Worm (Caenorhabditis elegans) whole organism, L4 larva: ENCODE data around the gene srbc-39.

ENCODE experiments used
- D1046.2 ChIP-seq: fragments of 200-800 bp; sonication (Bioruptor generic); IDR thresholded peaks from 2 replicates; pipeline ENCODE4 v1.3.6; 2022; ENCODE audit warnings: missing genetic modification characterization, missing compliant biosample characterization
- F10B5.3 ChIP-seq: sonication (generic microtip); optimal IDR thresholded peaks from 2 replicates; lab custom pipeline; 2016; ENCODE audit warnings: mild to moderate bottlenecking, missing genetic modification characterization, missing compliant biosample characterization
- F37D6.2 ChIP-seq: sonication (generic microtip); optimal IDR thresholded peaks from 2 replicates; lab custom pipeline; 2016; ENCODE audit warnings: mild to moderate bottlenecking, missing genetic modification characterization, missing compliant biosample characterization
- T20F7.1 ChIP-seq: fragments of 200-800 bp; sonication (Bioruptor generic); optimal IDR thresholded peaks from 2 replicates; lab custom pipeline; 2018; ENCODE audit warnings: mild to moderate bottlenecking, missing genetic modification characterization, missing compliant biosample characterization
- Y105C5A.15 ChIP-seq: fragments of 200-800 bp; sonication (Bioruptor generic); IDR thresholded peaks from 2 replicates; pipeline ENCODE4 v1.3.6; 2022; ENCODE audit warnings: missing genetic modification characterization, missing compliant biosample characterization
- ZK546.5 ChIP-seq, 2 experiments: sonication (generic microtip); optimal IDR thresholded peaks; 2 replicates each; lab custom pipeline; 2017; ENCODE audit warnings: missing biosample characterization in 2 of 2, missing genetic modification characterization in 2 of 2
- aha-1 ChIP-seq: fragments of 150-350 bp; peaks from one replicate; lab custom pipeline; 2014; ENCODE audit warnings: missing biosample characterization, missing genetic modification characterization
- aly-2 ChIP-seq: sonication (generic microtip); optimal IDR thresholded peaks from 2 replicates; lab custom pipeline; 2018; ENCODE audit warnings: missing biosample characterization, missing genetic modification characterization
- attf-4 ChIP-seq: sonication (generic microtip); optimal IDR thresholded peaks from 3 replicates; lab custom pipeline; 2017; ENCODE audit warnings: missing biosample characterization, missing genetic modification characterization
- ceh-32 ChIP-seq: sonication (generic microtip); optimal IDR thresholded peaks from 2 replicates; lab custom pipeline; 2016; ENCODE audit warnings: mild to moderate bottlenecking, missing genetic modification characterization, missing compliant biosample characterization; ENCODE audit not compliant: poor library complexity
- ceh-44 ChIP-seq: fragments of 200-800 bp; sonication (Bioruptor generic); IDR thresholded peaks from 2 replicates; pipeline ENCODE4 v1.3.6; 2022; ENCODE audit warnings: missing genetic modification reagents, missing genetic modification characterization, missing compliant biosample characterization
- ceh-62 ChIP-seq: sonication (generic microtip); optimal IDR thresholded peaks from 2 replicates; lab custom pipeline; 2017; ENCODE audit warnings: missing biosample characterization, missing genetic modification characterization
- cey-2 ChIP-seq: sonication (generic microtip); optimal IDR thresholded peaks from 3 replicates; lab custom pipeline; 2017; ENCODE audit warnings: missing genetic modification characterization, mild to moderate bottlenecking, missing compliant biosample characterization, antibody characterized with exemption, borderline replicate concordance; ENCODE audit not compliant: insufficient read depth
- ctbp-1 ChIP-seq: fragments of 200-800 bp; sonication (Bioruptor generic); IDR thresholded peaks from 2 replicates; pipeline ENCODE4 v1.3.6; 2022; ENCODE audit warnings: missing genetic modification reagents, missing genetic modification characterization, missing compliant biosample characterization
- daf-19 ChIP-seq: fragments of 200-800 bp; sonication (Bioruptor generic); conservative IDR thresholded peaks from 2 replicates; pipeline ENCODE4 v1.3.6; 2022; ENCODE audit warnings: missing genetic modification characterization, missing compliant biosample characterization
- dmd-6 ChIP-seq: fragments of 200-800 bp; sonication (Bioruptor generic); IDR thresholded peaks from 2 replicates; pipeline ENCODE4 v1.3.6; 2022; ENCODE audit warnings: missing genetic modification reagents, missing genetic modification characterization, missing compliant biosample characterization
- dmd-9 ChIP-seq: fragments of 200-800 bp; sonication (Bioruptor generic); IDR thresholded peaks from 2 replicates; pipeline ENCODE4 v1.3.6; 2022; ENCODE audit warnings: missing genetic modification reagents, missing genetic modification characterization, missing compliant biosample characterization
- egl-27 ChIP-seq: sonication (generic microtip); optimal IDR thresholded peaks from 3 replicates; lab custom pipeline; 2017; ENCODE audit warnings: missing biosample characterization, missing genetic modification reagents, missing genetic modification characterization
- egl-43 ChIP-seq: fragments of 200-800 bp; sonication (Bioruptor generic); IDR thresholded peaks from 2 replicates; pipeline ENCODE4 v1.3.6; 2022; ENCODE audit warnings: missing genetic modification reagents, missing genetic modification characterization, missing compliant biosample characterization
- fkh-10 ChIP-seq: fragments of 150-350 bp; optimal IDR thresholded peaks from 2 replicates; lab custom pipeline; 2014; ENCODE audit warnings: missing biosample characterization, missing genetic modification reagents, missing genetic modification characterization
- fos-1 ChIP-seq: fragments of 150-350 bp; optimal IDR thresholded peaks from 2 replicates; lab custom pipeline; 2014; ENCODE audit warnings: missing biosample characterization, missing genetic modification characterization
- hif-1 ChIP-seq, 2 experiments: sonication (generic microtip); optimal IDR thresholded peaks; 2 replicates each; lab custom pipeline; 2016 to 2017; ENCODE audit warnings: missing compliant biosample characterization in 2 of 2, missing genetic modification characterization in 2 of 2, missing genetic modification reagents in 2 of 2, missing genotype in 2 of 2, mild to moderate bottlenecking in 1 of 2
- hlh-11 ChIP-seq: fragments of 200-800 bp; sonication (Bioruptor generic); optimal IDR thresholded peaks from 2 replicates; lab custom pipeline; 2018; ENCODE audit warnings: mild to moderate bottlenecking, missing genetic modification characterization, missing compliant biosample characterization
- jun-1 ChIP-seq: fragments of 150-350 bp; optimal IDR thresholded peaks from 2 replicates; lab custom pipeline; 2014; ENCODE audit warnings: missing biosample characterization, missing genetic modification reagents, missing genetic modification characterization
- lin-13 ChIP-seq: fragments of 150-350 bp; optimal IDR thresholded peaks from 2 replicates; lab custom pipeline; 2014; ENCODE audit warnings: missing biosample characterization, missing genetic modification reagents, missing genetic modification characterization
- lin-38 ChIP-seq: fragments of 200-800 bp; sonication (Bioruptor generic); IDR thresholded peaks from 2 replicates; pipeline ENCODE4 v1.3.6; 2022; ENCODE audit warnings: missing genetic modification reagents, missing genetic modification characterization, missing compliant biosample characterization
- lin-39 ChIP-seq: fragments of 150-350 bp; optimal IDR thresholded peaks from 2 replicates; lab custom pipeline; 2014; ENCODE audit warnings: missing biosample characterization, missing genetic modification reagents, missing genetic modification characterization
- lir-3 ChIP-seq: sonication (generic microtip); optimal IDR thresholded peaks from 2 replicates; lab custom pipeline; 2016; ENCODE audit warnings: mild to moderate bottlenecking, missing genetic modification characterization, missing compliant biosample characterization
- madf-5 ChIP-seq, 2 experiments: fragments of 200-800 bp; sonication (Bioruptor generic); IDR thresholded peaks; 2 replicates each; pipeline ENCODE4 v1.3.6; 2022; ENCODE audit warnings: missing compliant biosample characterization in 2 of 2, missing genetic modification characterization in 2 of 2
- mdl-1 ChIP-seq, 2 experiments: fragments of 150-350 bp in 1 of 2; sonication (generic microtip) in 1 of 2; optimal IDR thresholded peaks; 2 replicates each; lab custom pipeline; 2014 to 2017; ENCODE audit warnings: missing biosample characterization in 2 of 2, missing genetic modification characterization in 2 of 2
- mes-2 ChIP-seq: sonication (generic microtip); optimal IDR thresholded peaks from 2 replicates; lab custom pipeline; 2016; ENCODE audit warnings: missing genotype, mild to moderate bottlenecking, missing genetic modification characterization, missing compliant biosample characterization; ENCODE audit not compliant: poor library complexity, severe bottlenecking
- mxl-2 ChIP-seq: fragments of 200-800 bp; sonication (Bioruptor generic); conservative IDR thresholded peaks from 2 replicates; pipeline ENCODE4 v1.3.6; 2022; ENCODE audit warnings: missing genetic modification reagents, missing genetic modification characterization, missing compliant biosample characterization
- nhr-102 ChIP-seq: sonication (generic microtip); optimal IDR thresholded peaks from 2 replicates; lab custom pipeline; 2016; ENCODE audit warnings: mild to moderate bottlenecking, missing genetic modification characterization, moderate library complexity, missing compliant biosample characterization
- nhr-11 ChIP-seq: fragments of 150-350 bp; optimal IDR thresholded peaks from 2 replicates; lab custom pipeline; 2014; ENCODE audit warnings: missing biosample characterization, missing genetic modification characterization
- nhr-237 ChIP-seq: sonication (generic microtip); optimal IDR thresholded peaks from 2 replicates; lab custom pipeline; 2017; ENCODE audit warnings: missing biosample characterization, missing genetic modification characterization
- nhr-25 ChIP-seq: sonication (generic microtip); optimal IDR thresholded peaks from 2 replicates; lab custom pipeline; 2017; ENCODE audit warnings: missing genetic modification characterization, mild to moderate bottlenecking, missing compliant biosample characterization, antibody characterized with exemption, moderate library complexity, borderline replicate concordance; ENCODE audit not compliant: insufficient read depth
- nhr-42 ChIP-seq: fragments of 200-800 bp; sonication (Bioruptor generic); IDR thresholded peaks from 2 replicates; pipeline ENCODE4 v1.3.6; 2022; ENCODE audit warnings: missing genetic modification characterization, missing compliant biosample characterization
- nhr-6 ChIP-seq: fragments of 150-350 bp; optimal IDR thresholded peaks from 2 replicates; lab custom pipeline; 2014; ENCODE audit warnings: missing biosample characterization, missing genetic modification characterization
- php-3 ChIP-seq: fragments of 200-800 bp; sonication (Bioruptor generic); IDR thresholded peaks from 2 replicates; pipeline ENCODE4 v1.3.6; 2022; ENCODE audit warnings: missing genetic modification reagents, missing genetic modification characterization, missing compliant biosample characterization
- pqm-1 ChIP-seq: sonication (generic microtip); optimal IDR thresholded peaks from 2 replicates; lab custom pipeline; 2017; ENCODE audit warnings: missing biosample characterization, missing genetic modification characterization
- rbr-2 ChIP-seq: sonication (generic microtip); optimal IDR thresholded peaks from 2 replicates; lab custom pipeline; 2016; ENCODE audit warnings: missing genotype, missing genetic modification characterization, missing compliant biosample characterization
- set-16 ChIP-seq: fragments of 200-800 bp; sonication (Bioruptor generic); IDR thresholded peaks from 2 replicates; pipeline ENCODE4 v1.3.6; 2022; ENCODE audit warnings: missing genetic modification reagents, missing genetic modification characterization, missing compliant biosample characterization
- skn-1 ChIP-seq: fragments of 150-350 bp; optimal IDR thresholded peaks from 2 replicates; lab custom pipeline; 2014; ENCODE audit warnings: missing biosample characterization, missing genetic modification characterization
- snpc-1.2 ChIP-seq: fragments of 200-800 bp; sonication (Bioruptor generic); IDR thresholded peaks from 2 replicates; pipeline ENCODE4 v1.3.6; 2022; ENCODE audit warnings: missing genetic modification reagents, missing genetic modification characterization, missing compliant biosample characterization
- unc-39 ChIP-seq: sonication (generic microtip); optimal IDR thresholded peaks from 2 replicates; lab custom pipeline; 2017; ENCODE audit warnings: missing biosample characterization, missing genetic modification characterization
- unc-62 ChIP-seq, 3 experiments: fragments of 150-350 bp in 1 of 3; sonication (generic microtip); optimal IDR thresholded peaks in 2 of 3; peaks in 1 of 3; 1 replicate in 1 of 3; 2 replicates in 2 of 3; lab custom pipeline; 2014 to 2017; ENCODE audit warnings: missing biosample characterization in 3 of 3, missing genetic modification characterization in 3 of 3, missing genetic modification reagents in 3 of 3, missing genotype in 1 of 3
- vab-7 ChIP-seq: fragments of 200-800 bp; sonication (Bioruptor generic); IDR thresholded peaks from 2 replicates; pipeline ENCODE4 v1.3.6; 2022; ENCODE audit warnings: missing genetic modification reagents, missing genetic modification characterization, missing compliant biosample characterization
- zfp-2 ChIP-seq: sonication (generic microtip); optimal IDR thresholded peaks from 2 replicates; lab custom pipeline; 2016; ENCODE audit warnings: mild to moderate bottlenecking, missing genetic modification characterization, missing compliant biosample characterization

The srbc-39 gene

ce11 chrV:727484-728351 is 18.8 kb downstream of the srbc-39 start, which contains the start of the genes icl-1 and srh-2 (continued):
- TF ChIP-seq snpc-1.2 (GFP tag; lab: Robert Waterston, UW) (peak; percentile 58; the same call in 1 of the 2 replicates), mes-2 (peak; percentile 55), rbr-2 (tag; lab: Kevin White, UChicago) (no peak), lin-38 (GFP tag; lab: Robert Waterston, UW) (no peak; the same call in 1 of the 2 replicates), nhr-237 (no peak), nhr-42 (GFP tag; lab: Robert Waterston, UW) (0 out of 2 replicates have a peak, but pooled peaks have one; percentile 46), mxl-2 (GFP tag; lab: Robert Waterston, UW) (no peak), F37D6.2 (tag; lab: Kevin White, UChicago) (no peak), fkh-10 (no peak), lin-39 (tag; lab: Kevin White, UChicago) (no peak), aha-1 (tag; lab: Kevin White, UChicago) (peak; percentile 90), nhr-11 (peak; percentile 36), unc-62 (GFP tag; optimal IDR thresholded peaks at IDR 0.05 in 1 of 2; lab: Kevin White, UChicago) (no peak), unc-62 (tag; optimal IDR thresholded peaks at IDR 0.05; lab: Kevin White, UChicago) (no peak), ceh-62 (tag; lab: Kevin White, UChicago) (no peak), F10B5.3 (tag; lab: Kevin White, UChicago) (no peak), ceh-32 (tag; lab: Kevin White, UChicago) (no peak), egl-43 (GFP tag; lab: Robert Waterston, UW) (peak; percentile 73), madf-5 (GFP tag; IDR thresholded peaks at IDR 0.05; lab: Robert Waterston, UW) (0 out of 4 replicates have a peak, but pooled peaks of 1 of the 2 experiments have one; percentile 25), hlh-11 (tag; lab: Kevin White, UChicago) (peak; percentile 84), fos-1 (tag; lab: Kevin White, UChicago) (no peak), dmd-9 (no peak), D1046.2 (GFP tag; lab: Robert Waterston, UW) (no peak; the same call in 1 of the 2 replicates), daf-19 (GFP tag; lab: Robert Waterston, UW) (peak; percentile 68; the same call in 1 of the 2 replicates), lir-3 (tag; lab: Kevin White, UChicago) (no peak), mdl-1 (tag; optimal IDR thresholded peaks at IDR 0.05; lab: Kevin White, UChicago) (peak; percentile 66 to 75), attf-4 (tag; lab: Kevin White, UChicago) (no peak), ZK546.5 (tag; optimal IDR thresholded peaks at IDR 0.05; lab: Kevin White, UChicago) (no peak), cey-2 (tag; lab: Kevin White, UChicago) (no peak), dmd-6 (GFP tag; lab: Robert Waterston, UW) (peak; percentile 32; the same call in 1 of the 2 replicates), ceh-44 (no peak), jun-1 (no peak), skn-1 (tag; lab: Kevin White, UChicago) (no peak), nhr-25 (tag; lab: Kevin White, UChicago) (no peak), pqm-1 (tag; lab: Kevin White, UChicago) (no peak), lin-13 (GFP tag; lab: Kevin White, UChicago) (no peak), unc-39 (tag; lab: Kevin White, UChicago) (no peak), nhr-102 (peak; percentile 52), aly-2 (tag; lab: Kevin White, UChicago) (no peak), vab-7 (GFP tag; lab: Robert Waterston, UW) (no peak), Y105C5A.15 (GFP tag; lab: Robert Waterston, UW) (no peak), zfp-2 (tag; lab: Kevin White, UChicago) (no peak), T20F7.1 (GFP tag; lab: Kevin White, UChicago) (peak; percentile 24), ctbp-1 (peak; percentile 6), nhr-6 (tag; lab: Kevin White, UChicago) (peak; percentile 60), set-16 (GFP tag; lab: Robert Waterston, UW) (peak; percentile 76), egl-27 (tag; lab: Kevin White, UChicago) (no peak), php-3 (GFP tag; lab: Robert Waterston, UW) (no peak), hif-1 (tag; optimal IDR thresholded peaks at IDR 0.05; lab: Kevin White, UChicago) (no peak)
